Worm (Caenorhabditis elegans): Measurements from ENCODE around the gene R13A1.5.

DNA sequence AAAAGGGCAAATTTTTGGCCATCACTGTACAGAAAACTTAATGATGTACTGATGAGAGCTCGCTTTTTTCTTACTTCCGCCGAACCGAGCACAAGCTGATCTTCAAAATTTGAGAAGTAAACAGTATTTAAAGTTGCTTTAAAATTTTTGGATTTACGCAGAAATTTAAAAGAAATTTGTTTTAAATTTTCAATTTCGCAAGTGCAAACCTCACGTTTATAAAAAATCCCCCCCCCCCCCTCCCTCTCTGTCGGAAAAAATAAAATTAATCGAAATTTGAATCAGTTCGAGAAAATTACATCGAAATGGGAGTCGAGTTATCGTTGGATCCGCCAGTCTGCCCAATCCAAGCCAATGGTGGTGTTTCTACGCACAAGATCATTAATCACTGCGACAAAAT lies 38.3 kb downstream of the R13A1.5 start, which contains the start of gene C34D4.3:
- TF ChIP-seq pqm-1 (tag; optimal IDR thresholded peaks at IDR 0.05) (no peak), aly-2 (tag; optimal IDR thresholded peaks at IDR 0.05) (no peak), unc-62 (GFP tag; optimal IDR thresholded peaks at IDR 0.05) (no peak), ztf-11 (tag; optimal IDR thresholded peaks at IDR 0.05) (no peak), lin-15B (tag; optimal IDR thresholded peaks at IDR 0.05) (no peak)

Measured in whole organism, L3 larva.